Worm (Caenorhabditis elegans) whole organism, L4 larva: ENCODE results near the gene shc-2.

ENCODE experiments used
- T26A8.4 ChIP-seq: fragments of 200-800 bp; sonication (Bioruptor generic); IDR thresholded peaks from 2 replicates; pipeline ENCODE4 v1.3.6; 2022; ENCODE audit warnings: missing genetic modification characterization, missing compliant biosample characterization
- Y105C5A.15 ChIP-seq: fragments of 200-800 bp; sonication (Bioruptor generic); IDR thresholded peaks from 2 replicates; pipeline ENCODE4 v1.3.6; 2022; ENCODE audit warnings: missing genetic modification characterization, missing compliant biosample characterization
- Y75B8A.6 ChIP-seq: fragments of 200-800 bp; sonication (Bioruptor generic); IDR thresholded peaks from 2 replicates; pipeline ENCODE4 v1.3.6; 2022; ENCODE audit warnings: missing genetic modification reagents, missing genetic modification characterization, missing compliant biosample characterization
- aha-1 ChIP-seq: fragments of 150-350 bp; peaks from one replicate; lab custom pipeline; 2014; ENCODE audit warnings: missing biosample characterization, missing genetic modification characterization
- arid-1 ChIP-seq: fragments of 200-800 bp; sonication (Bioruptor generic); conservative IDR thresholded peaks from 2 replicates; pipeline ENCODE4 v1.3.6; 2022; ENCODE audit warnings: missing genetic modification reagents, missing genetic modification characterization, missing compliant biosample characterization
- ceh-20 ChIP-seq: fragments of 200-800 bp; sonication (Bioruptor generic); IDR thresholded peaks from 2 replicates; pipeline ENCODE4 v1.3.6; 2022; ENCODE audit warnings: missing genetic modification reagents, missing genetic modification characterization, missing compliant biosample characterization
- ces-1 ChIP-seq: fragments of 150-350 bp; sonication (generic microtip); optimal IDR thresholded peaks from 4 replicates; lab custom pipeline; 2014; ENCODE audit warnings: missing biosample characterization, missing genetic modification reagents, missing genetic modification characterization
- ctbp-1 ChIP-seq: fragments of 200-800 bp; sonication (Bioruptor generic); IDR thresholded peaks from 2 replicates; pipeline ENCODE4 v1.3.6; 2022; ENCODE audit warnings: missing genetic modification reagents, missing genetic modification characterization, missing compliant biosample characterization
- daf-8 ChIP-seq: fragments of 200-800 bp; sonication (Bioruptor generic); IDR thresholded peaks from 2 replicates; pipeline ENCODE4 v1.3.6; 2022; ENCODE audit warnings: missing genetic modification characterization, missing compliant biosample characterization
- dmd-8 ChIP-seq: fragments of 200-800 bp; sonication (Bioruptor generic); IDR thresholded peaks from 2 replicates; pipeline ENCODE4 v1.3.6; 2022; ENCODE audit warnings: missing genetic modification characterization, missing compliant biosample characterization
- dpl-1 ChIP-seq: fragments of 150-350 bp; optimal IDR thresholded peaks from 2 replicates; lab custom pipeline; 2014; ENCODE audit warnings: missing biosample characterization, missing genetic modification reagents, missing genetic modification characterization
- duxl-1 ChIP-seq: sonication (generic microtip); optimal IDR thresholded peaks from 2 replicates; lab custom pipeline; 2016; ENCODE audit warnings: mild to moderate bottlenecking, missing genetic modification characterization, moderate library complexity, missing compliant biosample characterization; ENCODE audit not compliant: poor library complexity
- dve-1 ChIP-seq: sonication (generic microtip); optimal IDR thresholded peaks from 2 replicates; lab custom pipeline; 2017; ENCODE audit warnings: antibody characterized with exemption, mild to moderate bottlenecking, missing genetic modification characterization, missing compliant biosample characterization; ENCODE audit not compliant: insufficient read depth
- fkh-10 ChIP-seq: fragments of 150-350 bp; optimal IDR thresholded peaks from 2 replicates; lab custom pipeline; 2014; ENCODE audit warnings: missing biosample characterization, missing genetic modification reagents, missing genetic modification characterization
- hlh-30 ChIP-seq: sonication (generic microtip); optimal IDR thresholded peaks from 2 replicates; lab custom pipeline; 2017; ENCODE audit warnings: antibody characterized with exemption, mild to moderate bottlenecking, missing genetic modification characterization, missing compliant biosample characterization; ENCODE audit not compliant: insufficient read depth
- jun-1 ChIP-seq: fragments of 150-350 bp; optimal IDR thresholded peaks from 2 replicates; lab custom pipeline; 2014; ENCODE audit warnings: missing biosample characterization, missing genetic modification reagents, missing genetic modification characterization
- lin-1 ChIP-seq: fragments of 200-800 bp; sonication (Bioruptor generic); IDR thresholded peaks from 2 replicates; pipeline ENCODE4 v1.3.6; 2022; ENCODE audit warnings: missing genetic modification reagents, missing genetic modification characterization, missing compliant biosample characterization
- lin-13 ChIP-seq: fragments of 150-350 bp; optimal IDR thresholded peaks from 2 replicates; lab custom pipeline; 2014; ENCODE audit warnings: missing biosample characterization, missing genetic modification reagents, missing genetic modification characterization
- lin-38 ChIP-seq: fragments of 200-800 bp; sonication (Bioruptor generic); IDR thresholded peaks from 2 replicates; pipeline ENCODE4 v1.3.6; 2022; ENCODE audit warnings: missing genetic modification reagents, missing genetic modification characterization, missing compliant biosample characterization
- lin-39 ChIP-seq: fragments of 150-350 bp; optimal IDR thresholded peaks from 2 replicates; lab custom pipeline; 2014; ENCODE audit warnings: missing biosample characterization, missing genetic modification reagents, missing genetic modification characterization
- madf-5 ChIP-seq, 2 experiments: fragments of 200-800 bp; sonication (Bioruptor generic); IDR thresholded peaks; 2 replicates each; pipeline ENCODE4 v1.3.6; 2022; ENCODE audit warnings: missing compliant biosample characterization in 2 of 2, missing genetic modification characterization in 2 of 2
- madf-9 ChIP-seq: fragments of 200-800 bp; sonication (Bioruptor generic); conservative IDR thresholded peaks from 2 replicates; pipeline ENCODE4 v1.3.6; 2022; ENCODE audit warnings: missing genetic modification reagents, missing genetic modification characterization, missing compliant biosample characterization
- mdt-29 ChIP-seq: fragments of 200-800 bp; sonication (Bioruptor generic); IDR thresholded peaks from 2 replicates; pipeline ENCODE4 v1.3.6; 2022; ENCODE audit warnings: missing genetic modification reagents, missing genetic modification characterization, missing compliant biosample characterization
- mep-1 ChIP-seq: fragments of 150-350 bp; sonication (generic microtip); optimal IDR thresholded peaks from 3 replicates; lab custom pipeline; 2014; ENCODE audit warnings: missing biosample characterization, missing genetic modification characterization
- mxl-3 ChIP-seq: fragments of 200-800 bp; sonication (Bioruptor generic); optimal IDR thresholded peaks from 2 replicates; lab custom pipeline; 2018; ENCODE audit warnings: mild to moderate bottlenecking, missing genetic modification characterization, missing compliant biosample characterization
- nhr-102 ChIP-seq: sonication (generic microtip); optimal IDR thresholded peaks from 2 replicates; lab custom pipeline; 2016; ENCODE audit warnings: mild to moderate bottlenecking, missing genetic modification characterization, moderate library complexity, missing compliant biosample characterization
- nhr-237 ChIP-seq: sonication (generic microtip); optimal IDR thresholded peaks from 2 replicates; lab custom pipeline; 2017; ENCODE audit warnings: missing biosample characterization, missing genetic modification characterization
- nhr-76 ChIP-seq: fragments of 150-350 bp; optimal IDR thresholded peaks from 2 replicates; lab custom pipeline; 2014; ENCODE audit warnings: missing biosample characterization, missing genetic modification characterization
- php-3 ChIP-seq: fragments of 200-800 bp; sonication (Bioruptor generic); IDR thresholded peaks from 2 replicates; pipeline ENCODE4 v1.3.6; 2022; ENCODE audit warnings: missing genetic modification reagents, missing genetic modification characterization, missing compliant biosample characterization
- sdz-12 ChIP-seq: fragments of 200-800 bp; sonication (Bioruptor generic); optimal IDR thresholded peaks from 2 replicates; lab custom pipeline; 2018; ENCODE audit warnings: mild to moderate bottlenecking, missing genetic modification characterization, missing compliant biosample characterization
- snpc-4 ChIP-seq: fragments of 150-350 bp; optimal IDR thresholded peaks from 2 replicates; lab custom pipeline; 2014; ENCODE audit warnings: missing biosample characterization, missing genetic modification characterization
- spr-3 ChIP-seq: fragments of 200-800 bp; sonication (Bioruptor generic); optimal IDR thresholded peaks from 2 replicates; lab custom pipeline; 2018; ENCODE audit warnings: mild to moderate bottlenecking, missing genetic modification characterization, missing compliant biosample characterization
- tag-97 ChIP-seq: fragments of 200-800 bp; sonication (Bioruptor generic); IDR thresholded peaks from 2 replicates; pipeline ENCODE4 v1.3.6; 2022; ENCODE audit warnings: missing genetic modification characterization, missing compliant biosample characterization
- unc-130 ChIP-seq: sonication (generic microtip); optimal IDR thresholded peaks from 2 replicates; lab custom pipeline; 2016; ENCODE audit warnings: missing genetic modification reagents, missing genetic modification characterization, missing compliant biosample characterization
- unc-39 ChIP-seq: sonication (generic microtip); optimal IDR thresholded peaks from 2 replicates; lab custom pipeline; 2017; ENCODE audit warnings: missing biosample characterization, missing genetic modification characterization
- vab-7 ChIP-seq: fragments of 200-800 bp; sonication (Bioruptor generic); IDR thresholded peaks from 2 replicates; pipeline ENCODE4 v1.3.6; 2022; ENCODE audit warnings: missing genetic modification reagents, missing genetic modification characterization, missing compliant biosample characterization
- zag-1 ChIP-seq: fragments of 150-350 bp; optimal IDR thresholded peaks from 2 replicates; lab custom pipeline; 2014; ENCODE audit warnings: missing biosample characterization, missing genetic modification characterization
- zip-11 ChIP-seq: fragments of 200-800 bp; sonication (Bioruptor generic); IDR thresholded peaks from 2 replicates; pipeline ENCODE4 v1.3.6; 2022; ENCODE audit warnings: missing genetic modification characterization, missing compliant biosample characterization
- ztf-7 ChIP-seq: fragments of 150-350 bp; optimal IDR thresholded peaks from 2 replicates; lab custom pipeline; 2014; ENCODE audit warnings: missing biosample characterization, missing genetic modification characterization

The shc-2 gene

DNA sequence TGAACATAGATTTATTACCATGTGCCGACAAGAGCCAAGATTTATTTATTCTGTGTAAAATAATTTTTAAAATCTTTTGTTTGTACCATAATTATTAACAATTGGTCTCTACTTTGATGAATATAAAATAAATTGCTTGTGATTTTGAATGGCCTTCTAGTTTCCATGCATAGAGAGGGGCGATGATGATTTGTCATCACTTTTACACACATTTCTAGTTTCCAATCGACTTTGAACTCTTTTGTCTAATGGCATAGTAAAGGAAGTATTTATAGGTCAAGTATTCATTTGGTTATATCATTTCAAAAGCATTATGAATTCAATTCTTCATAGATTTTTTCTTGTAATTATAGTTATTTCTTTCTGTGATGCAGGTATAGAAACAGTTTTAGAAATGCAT, 34.7 kb downstream of the shc-2 start, which contains the start of gene F59A6.10:
Gene F59A6.10, plus strand, starts transcription at position 301 of the 400 bp plus-strand sequence.
- no peak for TF ChIP-seq dpl-1 (GFP tag; lab: Kevin White, UChicago)
- TF ChIP-seq madf-5 (GFP tag; IDR thresholded peaks at IDR 0.05; lab: Robert Waterston, UW) = no peak
- no peak for TF ChIP-seq nhr-102
- TF ChIP-seq unc-130 (GFP tag; lab: Kevin White, UChicago) = no peak
- no peak for TF ChIP-seq daf-8 (GFP tag; lab: Robert Waterston, UW)
- TF ChIP-seq php-3 (GFP tag; lab: Robert Waterston, UW) = no peak
- no peak for TF ChIP-seq zag-1 (tag; lab: Kevin White, UChicago)

DNA sequence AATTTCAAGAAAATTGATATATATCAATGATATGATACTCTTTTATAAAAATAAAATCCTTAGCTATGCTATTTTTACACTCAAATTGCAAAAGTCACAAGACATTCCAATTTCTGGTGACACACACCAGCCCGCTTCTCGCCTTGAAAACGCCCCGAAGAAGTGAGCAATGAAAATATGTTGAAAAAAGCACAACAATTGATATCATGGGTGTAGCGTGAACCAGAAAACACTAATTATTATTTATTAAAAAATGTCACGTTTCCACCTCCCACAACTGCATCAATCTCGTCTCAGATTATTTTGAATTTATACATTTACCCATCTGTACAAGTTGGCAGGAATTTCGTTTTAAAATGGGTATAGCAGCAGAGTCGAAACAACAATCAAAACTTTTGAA, 35.8 kb downstream of the shc-2 start, which contains the start of gene F59A6.4:
Gene F59A6.4, plus strand, starts transcription at position 301 of the 400 bp plus-strand sequence.
- TF ChIP-seq sdz-12 (GFP tag; lab: Kevin White, UChicago) (no peak), mxl-3 (GFP tag; lab: Kevin White, UChicago) (no peak), fkh-10 (no peak), nhr-102 (no peak), T26A8.4 (GFP tag; lab: Robert Waterston, UW) (no peak), Y75B8A.6 (GFP tag; lab: Robert Waterston, UW) (no peak), Y105C5A.15 (GFP tag; lab: Robert Waterston, UW) (no peak), ces-1 (GFP tag; lab: Kevin White, UChicago) (no peak), php-3 (GFP tag; lab: Robert Waterston, UW) (no peak), lin-1 (GFP tag; lab: Robert Waterston, UW) (no peak), dve-1 (tag; lab: Kevin White, UChicago) (no peak), lin-39 (tag; lab: Kevin White, UChicago) (no peak), madf-9 (GFP tag; lab: Robert Waterston, UW) (no peak), vab-7 (GFP tag; lab: Robert Waterston, UW) (no peak), ceh-20 (GFP tag; lab: Robert Waterston, UW) (no peak), duxl-1 (tag; lab: Kevin White, UChicago) (no peak)

DNA sequence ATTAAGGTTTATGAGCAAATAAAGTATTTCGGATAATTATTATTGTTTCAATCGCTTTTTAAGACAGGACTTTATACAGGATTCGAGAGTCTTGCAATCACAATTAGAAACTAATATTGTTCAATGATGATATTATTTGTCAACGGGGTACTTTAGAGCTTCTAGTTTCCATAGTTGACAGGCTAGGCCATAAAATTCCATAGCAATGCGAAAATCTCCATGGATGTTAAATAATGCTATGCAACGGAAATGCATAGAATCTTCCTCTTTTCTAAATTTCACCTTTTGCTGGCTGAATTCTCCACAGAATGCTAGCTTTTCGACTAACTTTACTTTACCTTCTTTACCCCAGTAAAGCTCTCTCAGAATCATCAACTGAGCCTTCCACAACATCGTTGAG, 39.1 kb downstream of the shc-2 start, which contains the start of gene F59A6.3:
Gene F59A6.3, plus strand, starts transcription at position 301 of the 400 bp plus-strand sequence.
- TF ChIP-seq hlh-30 (tag; lab: Kevin White, UChicago) (no peak), jun-1 (tag; lab: Kevin White, UChicago) (no peak), duxl-1 (tag; lab: Kevin White, UChicago) (no peak), unc-39 (tag; lab: Kevin White, UChicago) (no peak), nhr-237 (tag; lab: Kevin White, UChicago) (no peak)

- TF ChIP-seq dve-1 (tag; lab: Kevin White, UChicago) (no peak), arid-1 (no peak), spr-3 (GFP tag; lab: Kevin White, UChicago) (no peak), lin-13 (GFP tag; lab: Kevin White, UChicago) (no peak), snpc-4 (tag; lab: Kevin White, UChicago) (no peak), dmd-8 (no peak), lin-1 (GFP tag; lab: Robert Waterston, UW) (no peak), lin-38 (GFP tag; lab: Robert Waterston, UW) (no peak), ztf-7 (tag; lab: Kevin White, UChicago) (no peak), mdt-29 (GFP tag; lab: Robert Waterston, UW) (no peak), ctbp-1 (no peak), mep-1 (tag; lab: Kevin White, UChicago) (no peak), zip-11 (GFP tag; lab: Robert Waterston, UW) (no peak), tag-97 (GFP tag; lab: Robert Waterston, UW) (no peak), nhr-76 (no peak), aha-1 (tag; lab: Kevin White, UChicago) (no peak)
Measured at ce11 chrII:5011978-5012377, 43.0 kb downstream of the shc-2 start, which contains the start of gene F59A6.12. Gene F59A6.12 (minus strand): TSS chrII:5012078.
